Fruit fly (Drosophila melanogaster): ENCODE data around the gene Cyp4d14.
A peak's percentile ranks its signal among the peaks of the same experiment; 100 is the strongest.

Gene Cyp4d14

DNA sequence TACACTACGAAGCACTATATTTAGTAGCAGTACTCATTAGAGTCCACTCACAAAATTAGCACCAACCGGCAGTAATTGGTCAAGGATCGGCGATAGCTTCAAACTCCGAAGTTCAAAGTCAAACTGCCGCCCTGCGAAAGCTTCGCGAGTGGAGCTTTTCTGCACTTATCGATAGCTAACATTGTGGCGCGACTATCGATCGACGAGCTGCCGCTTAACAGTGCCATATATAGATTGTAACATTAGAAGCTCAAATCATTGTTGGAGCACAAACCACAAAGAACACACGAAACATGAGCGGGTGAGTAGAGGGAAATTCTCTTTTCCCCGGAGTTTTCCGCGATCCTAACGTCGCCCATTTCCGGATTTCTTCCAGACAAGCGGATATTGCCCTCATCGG, 30.0 kb downstream of the Cyp4d14 start, which contains the start of gene Pgd (continued):
- TF ChIP-seq dac (GFP tag; optimal IDR thresholded peaks at IDR 0.05) (no peak), CG16779 (tag; optimal IDR thresholded peaks at IDR 0.05) (no peak), CG3032 (tag; optimal IDR thresholded peaks at IDR 0.05) (no peak), Hr4 (GFP tag; optimal IDR thresholded peaks at IDR 0.05) (no peak), pdm3 (GFP tag; optimal IDR thresholded peaks at IDR 0.05) (no peak), Eip93F (GFP tag; optimal IDR thresholded peaks at IDR 0.05) (no peak), svp (GFP tag) (no peak), CG6276 (GFP tag; optimal IDR thresholded peaks at IDR 0.05) (no peak), CG8119 (GFP tag; IDR thresholded peaks at IDR 0.05) (0 out of 3 replicates have a peak, but pooled peaks have one; percentile 13), Smox (GFP tag; optimal IDR thresholded peaks at IDR 0.05) (no peak), net (GFP tag; optimal IDR thresholded peaks at IDR 0.05) (no peak), CG1621 (tag; optimal IDR thresholded peaks at IDR 0.05) (peak; percentile 44), CG6808 (GFP tag; optimal IDR thresholded peaks at IDR 0.05) (no peak), eg (GFP tag; IDR thresholded peaks at IDR 0.05) (peak; percentile 36; the same call in 2 of the 3 replicates)

dm6 chrX:2142935-2143312, 32.2 kb downstream of the Cyp4d14 start:
- TF ChIP-seq svp (GFP tag) (peak; percentile 7), ss (GFP tag; optimal IDR thresholded peaks at IDR 0.05) (no peak)

- TF ChIP-seq svp (GFP tag) (peak; percentile 78), CG6808 (GFP tag; optimal IDR thresholded peaks at IDR 0.05) (no peak), Sox14 (GFP tag; optimal IDR thresholded peaks at IDR 0.05) (peak; percentile 24), vri (GFP tag; optimal IDR thresholded peaks at IDR 0.05) (peak; percentile 86)
These were observed 32.7 kb downstream of the Cyp4d14 start for dm6 chrX:2142275-2142934.

dm6 chrX:2141854-2142216, 33.3 kb downstream of the Cyp4d14 start:
- TF ChIP-seq CG8319 (GFP tag; optimal IDR thresholded peaks at IDR 0.05) (no peak), ss (GFP tag; optimal IDR thresholded peaks at IDR 0.05) (peak in 1 of 2 experiments; percentile 64), CG8119 (GFP tag; IDR thresholded peaks at IDR 0.05) (no peak), Hr39 (GFP tag; optimal IDR thresholded peaks at IDR 0.05) (no peak), dsx (GFP tag; optimal IDR thresholded peaks at IDR 0.05; ENCODE audit: poor library complexity, severe bottlenecking) (no peak), CG11762 (GFP tag; optimal IDR thresholded peaks at IDR 0.05; ENCODE audit: insufficient read depth) (peak; percentile 22), CG7368 (GFP tag; optimal IDR thresholded peaks at IDR 0.05) (peak; percentile 14), Ets96B (tag; optimal IDR thresholded peaks at IDR 0.05) (peak; percentile 16), CG6808 (GFP tag; optimal IDR thresholded peaks at IDR 0.05) (peak; percentile 53), Sox14 (GFP tag; optimal IDR thresholded peaks at IDR 0.05) (no peak), svp (GFP tag) (peak; percentile 75), acj6 (GFP tag; optimal IDR thresholded peaks at IDR 0.05) (no peak), vri (GFP tag; optimal IDR thresholded peaks at IDR 0.05) (peak; percentile 85), topi (GFP tag; optimal IDR thresholded peaks at IDR 0.05) (peak; percentile 31), Sox102F (GFP tag; optimal IDR thresholded peaks at IDR 0.05) (peak; percentile 52), lz (GFP tag; optimal IDR thresholded peaks at IDR 0.05) (no peak), CG10631 (GFP tag; optimal IDR thresholded peaks at IDR 0.05) (peak; percentile 30), Blimp-1 (GFP tag; optimal IDR thresholded peaks at IDR 0.05) (peak; percentile 22), CG8632 (GFP tag; optimal IDR thresholded peaks at IDR 0.05) (peak; percentile 37), fkh (GFP tag; optimal IDR thresholded peaks at IDR 0.05) (peak; percentile 95), Sox15 (GFP tag; optimal IDR thresholded peaks at IDR 0.05) (no peak), Gug (GFP tag; IDR thresholded peaks at IDR 0.05) (no peak), pdm3 (GFP tag; optimal IDR thresholded peaks at IDR 0.05) (peak; percentile 9), cyc (GFP tag; optimal IDR thresholded peaks at IDR 0.05) (peak; percentile 41), CG11294 (GFP tag; IDR thresholded peaks at IDR 0.05) (no peak), CG9139 (GFP tag; optimal IDR thresholded peaks at IDR 0.05) (no peak), Lpt (GFP tag; optimal IDR thresholded peaks at IDR 0.05) (no peak), CG6163 (GFP tag; IDR thresholded peaks at IDR 0.05) (peak; percentile 35; the same call in 1 of the 3 replicates), Eip75B (GFP tag; optimal IDR thresholded peaks at IDR 0.05) (no peak), CG31627 (GFP tag; optimal IDR thresholded peaks at IDR 0.05) (no peak), Met (GFP tag; optimal IDR thresholded peaks at IDR 0.05) (peak; percentile 58), Eip78C (GFP tag) (peak; percentile 86), fd85E (GFP tag; optimal IDR thresholded peaks at IDR 0.05) (no peak), fd59A (GFP tag; optimal IDR thresholded peaks at IDR 0.05) (no peak), CG34406 (GFP tag; optimal IDR thresholded peaks at IDR 0.05) (peak; percentile 29)
